Fruit fly (Drosophila melanogaster): ENCODE data around the gene CG10638.

Gene CG10638

DNA sequence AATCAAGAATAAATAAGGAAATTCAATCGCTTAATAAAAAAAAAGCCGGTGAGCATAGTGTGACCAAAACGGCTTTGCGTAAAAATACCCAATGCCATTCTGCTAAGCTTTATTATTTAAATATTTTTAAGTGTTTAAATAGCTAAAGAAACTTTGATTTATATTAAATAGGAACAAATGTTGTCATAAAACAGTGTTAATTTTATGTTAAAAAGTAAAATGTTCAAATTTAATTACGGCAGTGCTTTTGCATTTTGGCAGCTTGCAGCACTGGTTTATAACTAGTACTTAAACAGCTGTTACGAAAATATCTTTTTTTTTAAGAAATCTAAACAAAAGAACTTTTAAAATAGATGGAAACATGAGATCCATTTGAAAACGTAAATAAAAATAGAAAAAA lies at the start of gene CG10638, which contains the start of gene CG10681:
Gene CG10638 (minus strand): TSS at position 63 of the 400 bp plus-strand sequence.
Gene CG10681 (plus strand): TSS at position 265 of the 400 bp plus-strand sequence.
- TF ChIP-seq Dll (optimal IDR thresholded peaks at IDR 0.05) (no peak), pan (optimal IDR thresholded peaks at IDR 0.05) (no peak), psq (optimal IDR thresholded peaks at IDR 0.05) (no peak), EcR (GFP tag; optimal IDR thresholded peaks at IDR 0.05) (no peak), CG8478 (optimal IDR thresholded peaks at IDR 0.05) (no peak), usp (GFP tag; optimal IDR thresholded peaks at IDR 0.05) (no peak)

DNA sequence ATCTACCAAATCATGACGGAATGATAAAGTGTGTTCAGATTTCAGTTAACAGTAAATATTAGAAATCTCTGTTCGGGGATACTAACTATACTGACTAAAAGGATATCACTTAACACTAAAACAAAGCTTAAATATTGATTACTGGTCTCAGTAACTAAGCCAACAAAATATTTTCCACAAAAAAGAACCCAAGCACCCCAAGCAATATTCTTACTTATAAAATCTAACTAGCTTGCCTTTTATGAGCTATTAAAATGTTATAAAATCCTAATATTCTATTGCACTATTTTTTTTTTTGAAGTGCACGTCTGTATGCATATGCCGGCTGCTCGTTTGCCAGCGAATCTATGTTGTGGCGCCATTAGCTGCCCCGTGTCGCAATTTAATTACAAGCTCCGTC lies 48.4 kb upstream of the CG10638 start:
- TF ChIP-seq Dll (optimal IDR thresholded peaks at IDR 0.05) (no peak), usp (GFP tag; optimal IDR thresholded peaks at IDR 0.05) (no peak), CG8478 (optimal IDR thresholded peaks at IDR 0.05) (no peak)

DNA sequence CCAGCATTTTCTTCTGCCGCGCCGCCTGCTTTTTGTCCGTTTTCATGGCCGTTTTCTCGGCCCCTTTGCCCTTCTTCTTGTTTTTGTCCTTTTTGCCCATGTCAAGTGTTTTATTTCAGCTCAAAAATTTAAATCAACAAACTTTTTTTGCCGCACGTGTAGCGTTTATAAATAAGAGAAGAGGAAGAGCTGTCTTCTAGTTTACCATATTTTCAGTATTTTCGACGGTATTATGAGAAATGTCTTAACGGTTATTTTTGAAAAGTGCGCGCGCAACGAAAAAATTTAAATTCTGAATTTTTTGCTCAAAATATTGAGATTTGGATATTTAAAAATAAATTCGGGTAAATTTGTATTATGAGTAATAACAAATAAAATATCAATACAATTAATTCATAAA lies 36.0 kb upstream of the CG10638 start, which contains the start of gene CG4069:
Gene CG4069 (minus strand): TSS at position 193 of the 400 bp plus-strand sequence.
- TF ChIP-seq psq (optimal IDR thresholded peaks at IDR 0.05) (no peak), Dll (optimal IDR thresholded peaks at IDR 0.05) (no peak), pan (optimal IDR thresholded peaks at IDR 0.05) (no peak), usp (GFP tag; optimal IDR thresholded peaks at IDR 0.05) (no peak), CG8478 (optimal IDR thresholded peaks at IDR 0.05) (no peak), EcR (GFP tag; optimal IDR thresholded peaks at IDR 0.05) (no peak)

DNA sequence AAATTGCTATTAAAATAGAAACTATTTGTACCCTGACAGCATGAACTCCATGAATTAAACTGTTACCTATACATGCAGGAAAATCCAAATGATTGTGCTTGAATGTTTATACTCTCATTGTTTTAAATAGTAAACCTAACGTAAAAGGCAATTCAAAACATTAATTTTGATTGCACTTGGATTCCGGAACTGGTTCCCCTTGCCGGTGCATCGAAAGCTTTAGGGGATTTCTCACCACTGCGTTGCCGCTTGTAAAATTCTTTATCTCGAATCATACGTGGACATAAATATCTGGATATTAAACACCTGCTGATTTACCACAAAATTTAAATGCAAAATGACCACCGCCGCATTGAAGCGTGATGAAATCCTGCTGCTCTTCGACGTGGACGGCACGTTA lies 33.2 kb upstream of the CG10638 start, which contains the start of gene Pmm2:
Gene Pmm2 (plus strand): TSS at position 273 of the 400 bp plus-strand sequence.
- TF ChIP-seq usp (GFP tag; optimal IDR thresholded peaks at IDR 0.05) = no peak
- no peak for TF ChIP-seq Dll (optimal IDR thresholded peaks at IDR 0.05)
- TF ChIP-seq pan (optimal IDR thresholded peaks at IDR 0.05) = no peak
- TF ChIP-seq EcR (GFP tag; optimal IDR thresholded peaks at IDR 0.05) = no peak
- no peak for TF ChIP-seq CG8478 (optimal IDR thresholded peaks at IDR 0.05)
- TF ChIP-seq psq (optimal IDR thresholded peaks at IDR 0.05) = no peak

DNA sequence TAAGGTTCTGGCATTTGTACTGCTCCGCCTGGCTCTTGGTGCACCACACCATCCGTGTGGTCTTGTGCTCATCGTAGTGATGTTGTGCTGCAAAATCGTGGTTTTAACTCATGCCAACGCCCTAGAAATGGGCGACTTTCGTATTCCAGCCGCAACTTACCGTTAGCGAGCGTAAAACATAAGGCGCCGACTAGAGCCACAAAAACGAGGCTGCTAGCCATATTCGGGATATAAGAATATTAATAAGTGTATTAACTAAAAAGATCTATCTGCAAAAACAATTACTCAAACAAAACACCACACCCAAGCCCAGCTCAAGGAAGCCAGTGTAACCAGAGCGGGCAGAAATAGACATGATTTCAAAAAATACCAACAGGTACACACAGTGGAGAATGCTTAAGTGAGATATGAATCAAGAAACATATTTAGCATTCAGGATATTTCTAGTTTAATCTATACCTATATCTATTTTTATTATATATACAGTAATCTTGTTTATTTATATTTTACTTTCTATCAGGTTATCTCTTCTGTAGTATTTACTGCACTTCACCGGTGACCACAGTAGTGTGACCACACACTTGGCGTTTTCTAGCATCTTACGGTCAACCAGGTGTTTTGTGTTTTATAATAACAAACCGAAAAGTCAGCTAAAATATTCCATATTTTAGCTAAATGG lies 32.4 kb upstream of the CG10638 start, which contains the start of the genes Tsf2 and CG34242:
Gene Tsf2 (minus strand): TSS at position 333 of the 679 bp plus-strand sequence.
Gene CG34242 (plus strand): TSS at position 605 of the 679 bp plus-strand sequence.
- no peak for TF ChIP-seq psq (optimal IDR thresholded peaks at IDR 0.05)
- TF ChIP-seq Dll (optimal IDR thresholded peaks at IDR 0.05) = no peak
- no peak for TF ChIP-seq CG8478 (optimal IDR thresholded peaks at IDR 0.05)
- TF ChIP-seq EcR (GFP tag; optimal IDR thresholded peaks at IDR 0.05) = no peak
- no peak for TF ChIP-seq pan (optimal IDR thresholded peaks at IDR 0.05)
- TF ChIP-seq usp (GFP tag; optimal IDR thresholded peaks at IDR 0.05) = no peak

DNA sequence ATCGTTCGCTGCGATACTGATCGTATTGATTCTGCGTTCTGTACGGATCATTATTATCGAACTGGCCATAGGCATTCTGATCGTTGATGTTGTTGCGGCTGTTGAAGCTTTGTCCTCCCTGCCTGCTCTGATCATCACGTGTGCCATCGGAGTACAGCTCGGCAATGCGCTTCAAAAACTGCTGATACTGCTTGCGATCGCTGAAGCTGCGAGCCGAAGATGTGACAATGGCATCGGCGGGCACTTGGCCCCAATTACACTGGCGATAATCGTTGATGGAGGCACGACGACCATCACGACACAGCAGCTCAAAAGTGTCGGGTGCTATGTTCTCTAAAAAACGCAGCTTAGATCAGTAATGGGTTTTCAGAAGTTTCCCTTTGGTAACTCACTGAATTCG lies 31.1 kb upstream of the CG10638 start:
- TF ChIP-seq Dll (optimal IDR thresholded peaks at IDR 0.05) (no peak), CG8478 (optimal IDR thresholded peaks at IDR 0.05) (no peak), EcR (GFP tag; optimal IDR thresholded peaks at IDR 0.05) (no peak), psq (optimal IDR thresholded peaks at IDR 0.05) (no peak), pan (optimal IDR thresholded peaks at IDR 0.05) (no peak)

DNA sequence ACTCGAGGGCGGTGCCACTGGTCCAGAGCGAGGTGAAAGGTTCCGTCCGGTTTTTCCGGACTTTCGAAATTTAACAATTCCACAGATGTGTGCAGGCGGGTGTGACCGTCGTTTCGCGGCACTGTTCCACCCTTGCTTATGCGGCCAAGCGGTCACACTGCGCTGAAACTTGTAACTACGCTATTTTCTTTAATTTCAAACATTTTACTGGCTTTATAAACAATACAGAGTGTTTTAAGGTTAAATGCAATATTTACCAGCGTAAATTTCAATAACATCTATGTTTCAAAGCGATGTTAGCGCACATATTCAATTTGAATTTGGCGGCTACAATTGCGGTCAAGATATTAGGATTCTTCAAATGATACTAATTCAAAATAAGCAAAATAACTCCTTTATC lies 28.9 kb upstream of the CG10638 start, which contains the start of gene nst:
Gene nst (minus strand): TSS at position 128 of the 400 bp plus-strand sequence.
- TF ChIP-seq psq (optimal IDR thresholded peaks at IDR 0.05) (no peak), pan (optimal IDR thresholded peaks at IDR 0.05) (no peak), EcR (GFP tag; optimal IDR thresholded peaks at IDR 0.05) (no peak), usp (GFP tag; optimal IDR thresholded peaks at IDR 0.05) (no peak), CG8478 (optimal IDR thresholded peaks at IDR 0.05) (no peak), Dll (optimal IDR thresholded peaks at IDR 0.05) (no peak)

DNA sequence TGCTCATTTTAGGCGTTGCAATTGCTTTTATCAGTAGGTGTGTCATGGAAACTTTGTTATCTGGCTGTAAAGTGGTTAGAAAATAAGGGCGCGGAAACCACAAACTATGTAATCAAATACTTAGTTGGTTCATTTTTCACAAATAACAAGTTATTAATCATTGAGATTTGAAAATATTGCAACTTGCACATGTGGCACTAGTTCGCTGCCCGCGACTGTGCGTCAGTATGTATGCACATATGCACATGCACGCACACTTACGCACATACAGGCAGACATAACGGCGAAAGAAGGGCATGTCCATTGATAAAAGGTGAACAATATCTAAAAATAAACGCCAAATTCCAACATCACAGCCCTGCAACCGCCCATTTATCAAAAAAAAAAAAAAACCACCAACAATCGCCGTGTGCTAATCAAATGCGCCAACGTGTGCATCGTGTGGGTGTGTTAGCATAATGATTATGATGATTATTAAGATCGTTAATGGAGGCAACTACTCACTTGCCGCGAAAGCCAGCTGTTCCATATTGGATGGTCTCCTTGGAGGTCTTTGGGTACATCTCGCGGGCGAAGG lies 28.4 kb upstream of the CG10638 start:
- TF ChIP-seq psq (optimal IDR thresholded peaks at IDR 0.05) = no peak
- no peak for TF ChIP-seq CG8478 (optimal IDR thresholded peaks at IDR 0.05)
- TF ChIP-seq EcR (GFP tag; optimal IDR thresholded peaks at IDR 0.05) = no peak
- no peak for TF ChIP-seq pan (optimal IDR thresholded peaks at IDR 0.05)
- no peak for TF ChIP-seq Dll (optimal IDR thresholded peaks at IDR 0.05)
- TF ChIP-seq usp (GFP tag; optimal IDR thresholded peaks at IDR 0.05) = no peak

DNA sequence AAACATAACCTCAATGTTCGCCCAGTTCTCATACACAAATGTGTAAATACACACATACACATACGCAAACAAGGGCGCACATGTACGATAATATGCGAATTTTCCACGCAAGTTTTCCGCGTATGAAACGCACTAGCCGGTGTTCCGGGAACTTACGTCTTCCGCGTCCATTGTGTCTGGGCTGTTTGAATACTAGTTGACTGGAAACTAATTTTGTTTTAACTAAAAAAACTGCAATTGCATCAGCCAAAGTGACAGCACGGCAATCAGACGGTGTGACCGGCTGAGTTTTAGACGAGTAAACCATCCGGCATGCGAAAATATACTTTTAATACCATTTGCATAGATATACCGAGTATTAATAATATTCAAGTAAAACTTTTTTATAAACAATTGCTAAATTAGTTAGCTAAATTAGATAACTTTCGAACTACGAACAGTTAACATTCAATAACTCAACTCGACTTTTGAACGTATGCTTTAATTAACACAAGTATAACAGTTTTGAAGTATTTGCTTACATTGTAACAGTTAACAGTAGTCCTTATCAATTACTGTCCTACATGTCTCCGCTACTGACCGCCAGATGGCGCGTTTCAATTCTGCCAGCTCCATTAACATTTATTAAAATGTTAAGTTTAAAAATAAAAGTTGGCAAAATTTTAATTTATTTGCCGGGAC lies 25.5 kb upstream of the CG10638 start, which contains the start of gene eIF2beta:
Gene eIF2beta (minus strand): TSS at position 299 of the 681 bp plus-strand sequence.
- no peak for TF ChIP-seq pan (optimal IDR thresholded peaks at IDR 0.05)
- TF ChIP-seq EcR (GFP tag; optimal IDR thresholded peaks at IDR 0.05) = no peak
- TF ChIP-seq usp (GFP tag; optimal IDR thresholded peaks at IDR 0.05) = no peak
- TF ChIP-seq CG8478 (optimal IDR thresholded peaks at IDR 0.05) = no peak
- no peak for TF ChIP-seq Dll (optimal IDR thresholded peaks at IDR 0.05)
- no peak for TF ChIP-seq psq (optimal IDR thresholded peaks at IDR 0.05)

DNA sequence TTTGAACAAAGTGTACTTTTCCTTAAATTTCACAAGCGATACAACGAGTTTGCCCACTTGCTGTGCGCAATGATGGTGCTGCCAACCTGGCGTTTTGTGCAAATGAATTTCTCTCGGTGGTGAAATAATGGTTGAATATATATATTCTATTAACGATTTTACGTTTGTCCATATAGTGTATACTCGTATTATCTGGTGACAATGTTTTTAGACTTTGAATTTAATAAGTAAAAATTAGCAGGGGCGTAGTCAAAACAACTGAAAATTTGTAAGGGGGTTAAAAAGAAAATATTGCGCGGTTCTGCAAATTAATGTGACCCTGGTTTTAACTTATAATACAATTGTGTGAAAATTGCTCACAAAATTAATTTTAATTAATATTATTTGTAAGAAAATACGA lies 22.8 kb upstream of the CG10638 start, which contains the start of the genes ver and Gcn5:
Gene ver (plus strand): TSS at position 47 of the 400 bp plus-strand sequence.
Gene Gcn5 (minus strand): TSS at position 74 of the 400 bp plus-strand sequence.
- TF ChIP-seq usp (GFP tag; optimal IDR thresholded peaks at IDR 0.05) = no peak
- no peak for TF ChIP-seq CG8478 (optimal IDR thresholded peaks at IDR 0.05)
- TF ChIP-seq psq (optimal IDR thresholded peaks at IDR 0.05) = no peak
- TF ChIP-seq Dll (optimal IDR thresholded peaks at IDR 0.05) = no peak
- TF ChIP-seq pan (optimal IDR thresholded peaks at IDR 0.05) = no peak
- no peak for TF ChIP-seq EcR (GFP tag; optimal IDR thresholded peaks at IDR 0.05)

DNA sequence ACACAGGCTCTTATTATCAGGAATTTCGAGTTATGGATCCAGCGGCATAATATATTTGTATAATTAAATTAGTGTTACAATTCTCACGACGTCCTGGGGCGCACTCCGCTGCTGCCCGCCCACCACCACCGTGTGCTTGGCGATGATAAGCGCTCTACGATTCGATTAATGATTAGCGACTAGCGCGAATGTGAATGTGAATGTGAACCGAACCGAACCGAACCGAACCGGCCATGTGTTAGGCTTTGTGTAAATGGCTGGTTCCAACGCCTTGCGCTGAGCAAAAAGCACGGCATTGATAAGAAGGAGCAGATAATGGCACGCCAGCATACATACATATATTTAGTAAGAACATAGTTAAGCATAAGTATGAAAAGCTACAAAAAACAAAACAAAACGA lies 18.2 kb upstream of the CG10638 start:
- TF ChIP-seq EcR (GFP tag; optimal IDR thresholded peaks at IDR 0.05) (no peak), usp (GFP tag; optimal IDR thresholded peaks at IDR 0.05) (no peak), CG8478 (optimal IDR thresholded peaks at IDR 0.05) (no peak)

Data from whole organism.